Worm (Caenorhabditis elegans) whole organism, L4/young adult: ENCODE measurements around the gene srh-36.

ENCODE experiments used
- W03F9.2 ChIP-seq: fragments of 150-350 bp; optimal IDR thresholded peaks from 2 replicates; lab custom pipeline; 2014; ENCODE audit warnings: missing biosample characterization, missing genetic modification characterization
- dao-5 ChIP-seq: sonication (generic microtip); optimal IDR thresholded peaks from 2 replicates; lab custom pipeline; 2016; ENCODE audit warnings: missing genotype, missing genetic modification characterization, moderate library complexity, missing compliant biosample characterization
- him-1 ChIP-seq: sonication (generic microtip); optimal IDR thresholded peaks from 2 replicates; lab custom pipeline; 2016; ENCODE audit warnings: missing genotype, missing genetic modification reagents, missing genetic modification characterization, missing compliant biosample characterization

- no peak for TF ChIP-seq W03F9.2 (tag; lab: Kevin White, UChicago)
- TF ChIP-seq him-1 (tag; lab: Kevin White, UChicago) = no peak
- no peak for TF ChIP-seq dao-5
Observed at ce11 chrV:2774042-2774441, 47.4 kb downstream of the srh-36 start, which contains the start of gene srj-18.
